Worm (Caenorhabditis elegans) whole organism, mixed stage, embryonic: ENCODE data around the gene K08E5.1.

Experiments used
- M03D4.4 ChIP-seq: sonication (generic microtip); optimal IDR thresholded peaks from 2 replicates; lab custom pipeline; 2017; ENCODE audit warnings: mild to moderate bottlenecking, missing genetic modification characterization, missing compliant biosample characterization
- bed-3 ChIP-seq: fragments of 200-800 bp; sonication (Bioruptor generic); optimal IDR thresholded peaks from 3 replicates; lab custom pipeline; 2018; ENCODE audit warnings: mild to moderate bottlenecking, missing genetic modification characterization, moderate library complexity, missing compliant biosample characterization
- blmp-1 ChIP-seq: fragments of 150-350 bp; optimal IDR thresholded peaks from 2 replicates; lab custom pipeline; 2014; ENCODE audit warnings: missing biosample characterization, missing genetic modification characterization
- ceh-39 ChIP-seq: fragments of 150-350 bp; optimal IDR thresholded peaks from 2 replicates; lab custom pipeline; 2014; ENCODE audit warnings: missing biosample characterization, missing genetic modification characterization
- ceh-43 ChIP-seq: fragments of 200-800 bp; sonication (Bioruptor generic); optimal IDR thresholded peaks from 2 replicates; lab custom pipeline; 2018; ENCODE audit warnings: mild to moderate bottlenecking, missing genetic modification characterization, moderate library complexity, missing compliant biosample characterization
- ces-1 ChIP-seq: fragments of 150-350 bp; optimal IDR thresholded peaks from 2 replicates; lab custom pipeline; 2014; ENCODE audit warnings: missing biosample characterization, missing genetic modification reagents, missing genetic modification characterization
- cnd-1 ChIP-seq: fragments of 200-800 bp; sonication (Bioruptor generic); optimal IDR thresholded peaks from 2 replicates; lab custom pipeline; 2018; ENCODE audit warnings: mild to moderate bottlenecking, missing genetic modification characterization, missing compliant biosample characterization
- drap-1 ChIP-seq: fragments of 200-800 bp; sonication (Bioruptor generic); optimal IDR thresholded peaks from 3 replicates; lab custom pipeline; 2018; ENCODE audit warnings: mild to moderate bottlenecking, missing genetic modification characterization, missing compliant biosample characterization
- elt-1 ChIP-seq: sonication (generic microtip); optimal IDR thresholded peaks from 2 replicates; lab custom pipeline; 2017; ENCODE audit warnings: missing genetic modification characterization, mild to moderate bottlenecking, missing compliant biosample characterization, antibody characterized with exemption, moderate library complexity, borderline replicate concordance; ENCODE audit not compliant: insufficient read depth
- elt-3 ChIP-seq: fragments of 150-350 bp; optimal IDR thresholded peaks from 2 replicates; lab custom pipeline; 2014; ENCODE audit warnings: missing biosample characterization, missing genetic modification characterization
- ham-2 ChIP-seq: fragments of 200-800 bp; sonication (Bioruptor generic); optimal IDR thresholded peaks from 2 replicates; lab custom pipeline; 2018; ENCODE audit warnings: mild to moderate bottlenecking, missing genetic modification characterization, missing compliant biosample characterization
- hlh-1 ChIP-seq: fragments of 150-350 bp; optimal IDR thresholded peaks from 2 replicates; lab custom pipeline; 2014; ENCODE audit warnings: missing biosample characterization, missing genetic modification reagents, missing genetic modification characterization
- lin-13 ChIP-seq: fragments of 150-350 bp; optimal IDR thresholded peaks from 2 replicates; lab custom pipeline; 2014; ENCODE audit warnings: missing biosample characterization, missing genetic modification characterization
- lin-32 ChIP-seq: fragments of 200-800 bp; sonication (Bioruptor generic); optimal IDR thresholded peaks from 2 replicates; lab custom pipeline; 2018; ENCODE audit warnings: mild to moderate bottlenecking, missing genetic modification characterization, missing compliant biosample characterization
- lsy-2 ChIP-seq: fragments of 150-350 bp; optimal IDR thresholded peaks from 2 replicates; lab custom pipeline; 2014; ENCODE audit warnings: missing biosample characterization, missing genetic modification characterization
- mab-5 ChIP-seq: fragments of 150-350 bp; optimal IDR thresholded peaks from 2 replicates; lab custom pipeline; 2014; ENCODE audit warnings: missing biosample characterization, missing genetic modification characterization
- mep-1 ChIP-seq: fragments of 150-350 bp; optimal IDR thresholded peaks from 2 replicates; lab custom pipeline; 2017; ENCODE audit warnings: missing biosample characterization, missing genetic modification reagents, missing genetic modification characterization, inconsistent platforms
- mls-2 ChIP-seq: sonication (generic microtip); optimal IDR thresholded peaks from 2 replicates; lab custom pipeline; 2016; ENCODE audit warnings: mild to moderate bottlenecking, missing genetic modification characterization, moderate library complexity, missing compliant biosample characterization
- nhr-12 ChIP-seq: fragments of 150-350 bp; optimal IDR thresholded peaks from 2 replicates; lab custom pipeline; 2014; ENCODE audit warnings: missing biosample characterization, missing genetic modification characterization
- nhr-2 ChIP-seq: fragments of 150-350 bp; optimal IDR thresholded peaks from 2 replicates; lab custom pipeline; 2014; ENCODE audit warnings: missing biosample characterization, missing genetic modification characterization
- nhr-237 ChIP-seq: fragments of 150-350 bp; optimal IDR thresholded peaks from 2 replicates; lab custom pipeline; 2014; ENCODE audit warnings: missing biosample characterization, missing genetic modification characterization
- nhr-28 ChIP-seq: fragments of 150-350 bp; optimal IDR thresholded peaks from 2 replicates; lab custom pipeline; 2014; ENCODE audit warnings: missing biosample characterization, missing genetic modification characterization
- nhr-76 ChIP-seq: sonication (generic microtip); optimal IDR thresholded peaks from 2 replicates; lab custom pipeline; 2017; ENCODE audit warnings: missing biosample characterization, missing genetic modification characterization
- sem-2 ChIP-seq: fragments of 200-800 bp; sonication (Bioruptor generic); optimal IDR thresholded peaks from 2 replicates; lab custom pipeline; 2018; ENCODE audit warnings: mild to moderate bottlenecking, missing genetic modification characterization, missing compliant biosample characterization
- snpc-4 ChIP-seq: fragments of 150-350 bp; optimal IDR thresholded peaks from 2 replicates; lab custom pipeline; 2014; ENCODE audit warnings: missing biosample characterization, missing genetic modification characterization
- sptf-1 ChIP-seq: sonication (generic microtip); optimal IDR thresholded peaks from 2 replicates; lab custom pipeline; 2017; ENCODE audit warnings: mild to moderate bottlenecking, missing genetic modification characterization, moderate library complexity, missing compliant biosample characterization
- tbx-8 ChIP-seq: fragments of 200-800 bp; sonication (Bioruptor generic); optimal IDR thresholded peaks from 2 replicates; lab custom pipeline; 2018; ENCODE audit warnings: mild to moderate bottlenecking, missing genetic modification characterization, moderate library complexity, missing compliant biosample characterization
- unc-120 ChIP-seq: sonication (generic microtip); optimal IDR thresholded peaks from 2 replicates; lab custom pipeline; 2017; ENCODE audit warnings: missing genetic modification characterization, missing compliant biosample characterization; ENCODE audit not compliant: poor library complexity, severe bottlenecking
- unc-39 ChIP-seq: fragments of 150-350 bp; optimal IDR thresholded peaks from 2 replicates; lab custom pipeline; 2014; ENCODE audit warnings: missing biosample characterization, missing genetic modification characterization
- zip-8 ChIP-seq: fragments of 150-350 bp; optimal IDR thresholded peaks from 2 replicates; lab custom pipeline; 2014; ENCODE audit warnings: missing biosample characterization, missing genetic modification characterization
- ztf-11 ChIP-seq: fragments of 150-350 bp; optimal IDR thresholded peaks from 2 replicates; lab custom pipeline; 2014; ENCODE audit warnings: missing biosample characterization, missing genetic modification characterization

Gene K08E5.1

DNA sequence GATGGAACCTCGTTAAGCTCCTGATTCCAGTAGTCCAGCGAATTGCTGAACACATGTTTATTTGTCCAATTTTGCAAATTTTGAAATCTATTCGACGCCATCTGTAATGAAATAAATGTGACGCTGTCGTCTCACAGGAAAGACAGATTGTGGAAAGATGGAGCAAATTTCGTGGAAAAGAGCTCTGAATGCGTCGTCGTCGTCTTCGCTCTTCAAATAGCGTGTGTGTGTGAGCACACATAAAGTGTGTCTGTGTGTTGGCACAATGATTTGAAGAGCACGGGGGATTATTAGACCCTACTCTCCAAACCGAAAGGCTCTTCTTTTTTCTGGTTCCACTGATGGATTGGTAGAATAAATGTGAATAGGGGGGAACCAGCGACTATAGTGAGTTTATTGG is 39.6 kb upstream of the K08E5.1 start, which contains the start of gene unc-47:
TSS of gene unc-47 (minus strand) at position 101 of the 400 bp plus-strand sequence.
- TF ChIP-seq bed-3 (GFP tag; lab: Kevin White, UChicago): no peak
- TF ChIP-seq nhr-12 (tag; lab: Kevin White, UChicago): no peak
- no peak for TF ChIP-seq hlh-1 (tag; lab: Kevin White, UChicago)
- TF ChIP-seq lin-13 (tag; lab: Kevin White, UChicago): no peak
- no peak for TF ChIP-seq nhr-2 (tag; lab: Kevin White, UChicago)
- TF ChIP-seq snpc-4: no peak
- TF ChIP-seq ztf-11 (tag; lab: Kevin White, UChicago): no peak
- TF ChIP-seq nhr-28 (tag; lab: Kevin White, UChicago): no peak
- TF ChIP-seq ham-2: no peak
- no peak for TF ChIP-seq ces-1 (GFP tag; lab: Kevin White, UChicago)
- TF ChIP-seq blmp-1 (tag; lab: Kevin White, UChicago): no peak
- TF ChIP-seq mab-5 (tag; lab: Kevin White, UChicago): no peak
- TF ChIP-seq lsy-2 (tag; lab: Kevin White, UChicago): no peak
- TF ChIP-seq ceh-43 (GFP tag; lab: Kevin White, UChicago): no peak

DNA sequence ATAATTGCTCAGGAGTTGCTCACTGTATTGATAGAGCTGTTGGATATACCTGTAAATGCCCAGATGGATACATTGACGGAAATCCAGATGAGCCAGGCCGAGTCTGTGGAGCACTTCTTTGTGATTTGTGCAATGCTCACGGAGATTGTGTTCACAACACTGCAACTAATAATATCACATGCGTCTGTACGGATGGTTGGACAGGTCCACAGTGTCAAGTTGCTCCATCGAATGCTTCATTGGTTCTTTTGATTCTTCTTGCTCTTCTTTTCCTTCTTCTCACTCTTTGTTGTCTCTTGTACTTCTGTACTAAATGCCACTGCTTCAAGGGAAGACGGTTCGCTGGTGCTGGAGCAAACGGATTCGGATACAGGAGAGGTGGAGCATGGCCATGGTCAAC is 35.3 kb upstream of the K08E5.1 start:
- no peak for TF ChIP-seq sptf-1
- no peak for TF ChIP-seq sem-2 (GFP tag; lab: Kevin White, UChicago)
- TF ChIP-seq lin-13 (tag; lab: Kevin White, UChicago): no peak
- no peak for TF ChIP-seq hlh-1 (tag; lab: Kevin White, UChicago)
- TF ChIP-seq lsy-2 (tag; lab: Kevin White, UChicago): no peak
- no peak for TF ChIP-seq blmp-1 (tag; lab: Kevin White, UChicago)
- TF ChIP-seq drap-1 (GFP tag; lab: Kevin White, UChicago): no peak
- TF ChIP-seq ces-1 (GFP tag; lab: Kevin White, UChicago): no peak
- TF ChIP-seq unc-39: no peak
- TF ChIP-seq elt-1: no peak
- no peak for TF ChIP-seq ztf-11 (tag; lab: Kevin White, UChicago)
- TF ChIP-seq tbx-8 (GFP tag; lab: Kevin White, UChicago): no peak
- no peak for TF ChIP-seq zip-8 (tag; lab: Kevin White, UChicago)
- TF ChIP-seq nhr-237 (tag; lab: Kevin White, UChicago): no peak
- no peak for TF ChIP-seq snpc-4

DNA sequence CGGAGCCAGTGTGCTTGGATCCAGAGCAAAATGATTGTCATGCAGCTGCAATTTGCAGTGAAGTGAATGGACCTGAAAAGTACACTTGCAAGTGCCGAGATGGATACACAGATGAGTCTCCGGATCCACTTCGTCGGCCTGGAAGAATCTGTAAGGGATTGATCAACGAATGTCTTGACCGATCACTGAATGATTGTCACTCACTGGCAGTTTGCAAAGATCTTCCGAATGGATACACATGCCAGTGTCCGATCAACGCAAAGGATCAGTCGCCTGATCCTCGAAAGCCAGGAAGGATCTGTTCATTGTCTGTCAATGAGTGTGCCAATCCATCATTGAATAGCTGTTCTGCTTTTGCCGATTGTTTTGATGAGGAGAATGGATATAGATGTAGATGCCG is 32.8 kb upstream of the K08E5.1 start:
- TF ChIP-seq sptf-1 (no peak), ztf-11 (tag; lab: Kevin White, UChicago) (no peak), blmp-1 (tag; lab: Kevin White, UChicago) (no peak), ceh-43 (GFP tag; lab: Kevin White, UChicago) (no peak), M03D4.4 (tag; lab: Kevin White, UChicago) (no peak), nhr-76 (tag; lab: Kevin White, UChicago) (no peak), mab-5 (tag; lab: Kevin White, UChicago) (no peak), bed-3 (GFP tag; lab: Kevin White, UChicago) (no peak), elt-3 (tag; lab: Kevin White, UChicago) (no peak), lin-13 (tag; lab: Kevin White, UChicago) (no peak), tbx-8 (GFP tag; lab: Kevin White, UChicago) (no peak), unc-120 (tag; lab: Kevin White, UChicago) (no peak), nhr-28 (tag; lab: Kevin White, UChicago) (no peak), lin-32 (GFP tag; lab: Kevin White, UChicago) (no peak), sem-2 (GFP tag; lab: Kevin White, UChicago) (no peak)

DNA sequence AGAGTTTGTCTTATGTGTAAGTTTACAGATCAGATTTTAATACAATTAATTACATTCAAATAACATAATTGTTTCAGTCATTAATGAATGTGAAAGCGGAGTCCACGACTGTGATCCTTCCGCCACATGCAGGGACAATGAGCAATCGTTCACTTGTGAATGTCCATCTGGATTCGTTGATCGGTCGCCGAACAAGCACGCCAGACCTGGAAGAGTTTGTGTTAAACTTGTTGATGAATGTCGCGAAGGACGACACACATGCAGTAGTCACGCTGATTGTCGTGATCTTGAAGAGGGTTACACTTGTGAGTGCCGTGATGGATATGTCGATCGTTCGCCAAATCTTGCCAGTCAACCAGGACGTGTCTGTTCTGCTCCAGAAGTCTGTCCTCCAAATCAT is 32.0 kb upstream of the K08E5.1 start:
- TF ChIP-seq ceh-43 (GFP tag; lab: Kevin White, UChicago) (no peak), mab-5 (tag; lab: Kevin White, UChicago) (no peak), mep-1 (no peak), nhr-237 (tag; lab: Kevin White, UChicago) (no peak), mls-2 (tag; lab: Kevin White, UChicago) (no peak), nhr-28 (tag; lab: Kevin White, UChicago) (no peak), nhr-76 (tag; lab: Kevin White, UChicago) (no peak), M03D4.4 (tag; lab: Kevin White, UChicago) (no peak), cnd-1 (tag; lab: Kevin White, UChicago) (no peak), ces-1 (GFP tag; lab: Kevin White, UChicago) (no peak), lsy-2 (tag; lab: Kevin White, UChicago) (no peak), ham-2 (no peak), elt-3 (tag; lab: Kevin White, UChicago) (no peak), hlh-1 (tag; lab: Kevin White, UChicago) (no peak), elt-1 (no peak), ceh-39 (tag; lab: Kevin White, UChicago) (no peak), drap-1 (GFP tag; lab: Kevin White, UChicago) (no peak), tbx-8 (GFP tag; lab: Kevin White, UChicago) (no peak), ztf-11 (tag; lab: Kevin White, UChicago) (no peak)
